Worm (Caenorhabditis elegans): ENCODE results near the gene srlf-34.

The srlf-34 gene

DNA sequence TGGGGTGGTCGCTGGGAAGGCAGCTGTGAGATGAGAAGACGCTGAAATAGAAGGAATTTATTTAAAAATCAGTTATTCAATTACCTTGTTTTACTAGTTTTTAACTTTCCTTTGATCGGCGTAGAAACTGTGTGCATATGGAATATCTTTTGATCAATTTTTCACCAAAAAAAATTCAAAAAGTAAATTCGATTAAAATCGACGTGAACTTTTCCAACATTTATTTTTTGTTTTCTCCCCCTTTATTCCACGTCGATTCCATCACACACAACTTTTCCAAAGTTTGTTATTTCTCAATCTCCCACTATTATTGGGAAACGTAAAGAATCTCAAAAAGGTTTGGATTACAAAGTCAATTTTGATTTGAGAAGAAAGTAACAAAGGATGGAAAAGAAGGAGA lies 48.4 kb downstream of the srlf-34 start, which contains the start of gene C07E3.4:
Gene C07E3.4, plus strand, starts transcription at position 301 of the 400 bp plus-strand sequence.
- TF ChIP-seq ref-1 (GFP tag; conservative IDR thresholded peaks at IDR 0.05) (no peak), cog-1 (tag; optimal IDR thresholded peaks at IDR 0.05) (no peak), tab-1 (GFP tag; IDR thresholded peaks at IDR 0.05) (no peak), T22C8.4 (GFP tag; IDR thresholded peaks at IDR 0.05) (no peak), flt-1 (GFP tag; IDR thresholded peaks at IDR 0.05) (no peak), med-1 (GFP tag; optimal IDR thresholded peaks at IDR 0.05; ENCODE audit: insufficient read depth) (no peak)

Measured in whole organism, midembryonic.